Fruit fly (Drosophila melanogaster) whole organism, pupa: Measurements from ENCODE around the gene Arp10.

Experiments
- CG10348 ChIP-seq: fragments of 200-800 bp; sonication (Bioruptor generic); IDR thresholded peaks from 2 replicates; pipeline ENCODE4 v1.3.6; 2022; ENCODE audit warnings: missing biosample characterization, missing genetic modification characterization
- CG12605 ChIP-seq: fragments of 200-800 bp; sonication (Bioruptor generic); IDR thresholded peaks from 2 replicates; pipeline ENCODE4 v1.3.6; 2022; ENCODE audit warnings: missing biosample characterization, missing genetic modification characterization
- CG13204 ChIP-seq: fragments of 200-800 bp; sonication (Bioruptor generic); optimal IDR thresholded peaks from 2 replicates; lab custom pipeline; 2018; ENCODE audit warnings: missing biosample characterization, mild to moderate bottlenecking, missing genetic modification characterization, moderate library complexity
- CG14655 ChIP-seq: fragments of 200-800 bp; sonication (Bioruptor generic); optimal IDR thresholded peaks from 3 replicates; lab custom pipeline; 2017; ENCODE audit warnings: mild to moderate bottlenecking, missing biosample characterization, missing genetic modification reagents, missing genetic modification characterization
- CG15710 ChIP-seq: fragments of 200-800 bp; sonication (Bioruptor generic); optimal IDR thresholded peaks from 2 replicates; lab custom pipeline; 2018; ENCODE audit warnings: missing biosample characterization, mild to moderate bottlenecking, missing genetic modification characterization, moderate library complexity
- CG17806 ChIP-seq: fragments of 200-800 bp; sonication (Bioruptor generic); optimal IDR thresholded peaks from 2 replicates; lab custom pipeline; 2018; ENCODE audit warnings: missing biosample characterization, mild to moderate bottlenecking, missing genetic modification characterization, moderate library complexity
- CG32121 ChIP-seq: fragments of 200-800 bp; sonication (Bioruptor generic); IDR thresholded peaks from 2 replicates; pipeline ENCODE4 v1.3.6; 2022; ENCODE audit warnings: missing biosample characterization, missing genetic modification characterization
- CG34367 ChIP-seq: fragments of 200-800 bp; sonication (Bioruptor generic); optimal IDR thresholded peaks from 2 replicates; lab custom pipeline; 2018; ENCODE audit warnings: missing biosample characterization, mild to moderate bottlenecking, missing genetic modification characterization
- CG4496 ChIP-seq: fragments of 200-800 bp; sonication (Bioruptor generic); IDR thresholded peaks from 3 replicates; pipeline ENCODE4 v1.3.6; 2022; ENCODE audit warnings: missing biosample characterization, missing genetic modification characterization
- CG8159 ChIP-seq: fragments of 200-800 bp; sonication (Bioruptor generic); optimal IDR thresholded peaks from 3 replicates; lab custom pipeline; 2018; ENCODE audit warnings: missing biosample characterization, mild to moderate bottlenecking, missing genetic modification characterization, moderate library complexity
- CG8301 ChIP-seq: fragments of 200-800 bp; sonication (Bioruptor generic); optimal IDR thresholded peaks from 2 replicates; lab custom pipeline; 2018; ENCODE audit warnings: missing biosample characterization, mild to moderate bottlenecking, missing genetic modification characterization
- CG9948 ChIP-seq: fragments of 200-800 bp; sonication (Bioruptor generic); optimal IDR thresholded peaks from 2 replicates; lab custom pipeline; 2018; ENCODE audit warnings: missing biosample characterization, mild to moderate bottlenecking, missing genetic modification characterization, moderate library complexity
- D1 ChIP-seq: fragments of 200-800 bp; sonication (Bioruptor generic); optimal IDR thresholded peaks from 2 replicates; lab custom pipeline; 2018; ENCODE audit warnings: missing biosample characterization, mild to moderate bottlenecking, missing genetic modification characterization, moderate library complexity
- EcR ChIP-seq: fragments of 200-800 bp; sonication (Bioruptor generic); optimal IDR thresholded peaks from 3 replicates; lab custom pipeline; 2019; ENCODE audit warnings: missing biosample characterization, missing genetic modification characterization, mild to moderate bottlenecking, moderate library complexity, missing genetic modification reagents
- Ets98B ChIP-seq: fragments of 200-800 bp; sonication (Bioruptor generic); IDR thresholded peaks from 2 replicates; pipeline ENCODE4 v1.3.6; 2022; ENCODE audit warnings: missing biosample characterization, missing genetic modification characterization
- Pif1A ChIP-seq: fragments of 200-800 bp; sonication (Bioruptor generic); optimal IDR thresholded peaks from 3 replicates; lab custom pipeline; 2016; ENCODE audit warnings: missing biosample characterization, missing genetic modification characterization
- Pif1B ChIP-seq: fragments of 200-800 bp; sonication (Bioruptor generic); optimal IDR thresholded peaks from 3 replicates; lab custom pipeline; 2016; ENCODE audit warnings: missing biosample characterization, missing genetic modification characterization
- Snoo ChIP-seq: fragments of 200-800 bp; sonication (Bioruptor generic); optimal IDR thresholded peaks from 3 replicates; lab custom pipeline; 2017; ENCODE audit warnings: missing biosample characterization, mild to moderate bottlenecking, missing genetic modification characterization, inconsistent platforms
- fd96Ca ChIP-seq: fragments of 200-800 bp; sonication (Bioruptor generic); IDR thresholded peaks from 3 replicates; pipeline ENCODE4 v1.3.6; 2022; ENCODE audit warnings: missing biosample characterization, missing genetic modification characterization
- gl ChIP-seq: fragments of 200-800 bp; sonication (Bioruptor generic); optimal IDR thresholded peaks from 2 replicates; lab custom pipeline; 2018; ENCODE audit warnings: missing biosample characterization, mild to moderate bottlenecking, missing genetic modification characterization
- rn ChIP-seq: fragments of 200-800 bp; sonication (Bioruptor generic); IDR thresholded peaks from 2 replicates; pipeline ENCODE4 v1.3.6; 2022; ENCODE audit warnings: missing biosample characterization, missing genetic modification characterization

The Arp10 gene

dm6 chrX:19606558-19606957 lies 39.4 kb downstream of the Arp10 start:
- TF ChIP-seq Ets98B (GFP tag; lab: Robert Waterston, UW) (no peak), fd96Ca (GFP tag; lab: Robert Waterston, UW) (no peak), CG17806 (no peak), CG13204 (GFP tag; lab: Kevin White, UChicago) (no peak), rn (no peak), CG8301 (tag; lab: Kevin White, UChicago) (no peak), CG8159 (tag; lab: Kevin White, UChicago) (no peak), CG34367 (tag; lab: Kevin White, UChicago) (no peak)

- peak; percentile 29 for TF ChIP-seq CG13204 (GFP tag; lab: Kevin White, UChicago)
- no peak for TF ChIP-seq CG4496
Measured at dm6 chrX:19605915-19606314, 40.1 kb downstream of the Arp10 start.

- TF ChIP-seq CG4496 (peak; percentile 45; the same call in 1 of the 3 replicates), D1 (tag; lab: Kevin White, UChicago) (no peak), fd96Ca (GFP tag; lab: Robert Waterston, UW) (no peak), Pif1A (GFP tag; lab: Kevin White, UChicago) (no peak), CG13204 (GFP tag; lab: Kevin White, UChicago) (no peak), CG12605 (GFP tag; lab: Robert Waterston, UW) (no peak), CG8159 (tag; lab: Kevin White, UChicago) (no peak), gl (no peak), CG32121 (GFP tag; lab: Robert Waterston, UW) (peak; percentile 39; the same call in 1 of the 2 replicates), CG8301 (tag; lab: Kevin White, UChicago) (no peak), EcR (GFP tag; lab: Kevin White, UChicago) (peak; percentile 60), CG34367 (tag; lab: Kevin White, UChicago) (no peak), CG14655 (GFP tag; lab: Kevin White, UChicago) (no peak), Ets98B (GFP tag; lab: Robert Waterston, UW) (peak; percentile 30; the same call in 1 of the 2 replicates)
Measured at dm6 chrX:19604997-19605396, 41.0 kb downstream of the Arp10 start, which contains the start of gene CG14207. Gene CG14207 (plus strand): TSS chrX:19605199.

- no peak for TF ChIP-seq D1 (tag; lab: Kevin White, UChicago)
- peak; percentile 55 for TF ChIP-seq CG34367 (tag; lab: Kevin White, UChicago)
- peak; percentile 77 for TF ChIP-seq CG17806
- peak; percentile 89 for TF ChIP-seq Ets98B (GFP tag; lab: Robert Waterston, UW)
- peak; percentile 72 for TF ChIP-seq CG8159 (tag; lab: Kevin White, UChicago)
- TF ChIP-seq CG8301 (tag; lab: Kevin White, UChicago) = peak; percentile 83
- TF ChIP-seq Snoo = peak; percentile 72
- TF ChIP-seq CG12605 (GFP tag; lab: Robert Waterston, UW) = peak; percentile 72
- TF ChIP-seq Pif1A (GFP tag; lab: Kevin White, UChicago) = peak; percentile 72
- TF ChIP-seq Pif1B = peak; percentile 73
- TF ChIP-seq CG15710 (tag; lab: Kevin White, UChicago) = peak; percentile 58
- TF ChIP-seq CG32121 (GFP tag; lab: Robert Waterston, UW) = peak; percentile 82
- peak; percentile 92 for TF ChIP-seq CG4496
- TF ChIP-seq fd96Ca (GFP tag; lab: Robert Waterston, UW) = peak; percentile 82
- TF ChIP-seq CG13204 (GFP tag; lab: Kevin White, UChicago) = peak; percentile 15
- peak; percentile 73 for TF ChIP-seq CG9948 (tag; lab: Kevin White, UChicago)
- TF ChIP-seq CG10348 (GFP tag; lab: Robert Waterston, UW) = peak; percentile 26; the same call in 1 of the 2 replicates
- peak; percentile 87 for TF ChIP-seq CG14655 (GFP tag; lab: Kevin White, UChicago)
- TF ChIP-seq rn = peak; percentile 59
- peak; percentile 23 for TF ChIP-seq gl
- no peak for TF ChIP-seq EcR (GFP tag; lab: Kevin White, UChicago)
Measured at dm6 chrX:19603953-19604352, 42.0 kb downstream of the Arp10 start.

- TF ChIP-seq CG14655 (GFP tag; lab: Kevin White, UChicago) (no peak), gl (no peak), fd96Ca (GFP tag; lab: Robert Waterston, UW) (no peak), CG10348 (GFP tag; lab: Robert Waterston, UW) (no peak), Pif1B (no peak), CG4496 (no peak), CG32121 (GFP tag; lab: Robert Waterston, UW) (no peak), CG15710 (tag; lab: Kevin White, UChicago) (no peak), D1 (tag; lab: Kevin White, UChicago) (no peak), CG13204 (GFP tag; lab: Kevin White, UChicago) (no peak), CG34367 (tag; lab: Kevin White, UChicago) (no peak), CG12605 (GFP tag; lab: Robert Waterston, UW) (no peak), Ets98B (GFP tag; lab: Robert Waterston, UW) (no peak), EcR (GFP tag; lab: Kevin White, UChicago) (no peak), CG9948 (tag; lab: Kevin White, UChicago) (no peak), CG8301 (tag; lab: Kevin White, UChicago) (no peak), CG8159 (tag; lab: Kevin White, UChicago) (no peak), CG17806 (no peak), Snoo (no peak)
Measured at dm6 chrX:19602483-19602882, 43.5 kb downstream of the Arp10 start.

dm6 chrX:19601644-19602043 lies 44.3 kb downstream of the Arp10 start, which contains the start of gene CG14220:
Gene CG14220 (minus strand): TSS chrX:19601851.
- TF ChIP-seq Pif1B (no peak), CG8159 (tag; lab: Kevin White, UChicago) (no peak), Snoo (no peak), CG8301 (tag; lab: Kevin White, UChicago) (no peak), D1 (tag; lab: Kevin White, UChicago) (no peak), CG15710 (tag; lab: Kevin White, UChicago) (no peak)
